Fruit fly (Drosophila melanogaster) whole organism, embryonic: ENCODE data around the gene dod.

Source experiments
- CG10209 ChIP-seq: fragments of 200-800 bp; sonication (Bioruptor generic); optimal IDR thresholded peaks from 3 replicates; lab custom pipeline; 2017; ENCODE audit warnings: missing biosample characterization, mild to moderate bottlenecking, missing genetic modification characterization, missing genetic modification reagents
- CG1024 ChIP-seq: fragments of 200-800 bp; sonication (Bioruptor generic); IDR thresholded peaks from 2 replicates; pipeline ENCODE4 v1.3.6; 2022; ENCODE audit warnings: missing biosample characterization, missing genetic modification characterization
- CG11398 ChIP-seq: fragments of 200-800 bp; sonication (Bioruptor generic); optimal IDR thresholded peaks from 2 replicates; lab custom pipeline; 2016; ENCODE audit warnings: missing biosample characterization, missing genetic modification characterization
- CG12299 ChIP-seq: fragments of 200-800 bp; sonication (Bioruptor generic); optimal IDR thresholded peaks from 2 replicates; lab custom pipeline; 2018; ENCODE audit warnings: missing biosample characterization, mild to moderate bottlenecking, missing genetic modification characterization
- CG13624 ChIP-seq: fragments of 200-800 bp; sonication (Bioruptor generic); optimal IDR thresholded peaks from 2 replicates; lab custom pipeline; 2016; ENCODE audit warnings: missing biosample characterization, missing genetic modification characterization
- CG15514 ChIP-seq: fragments of 200-800 bp; sonication (Bioruptor generic); optimal IDR thresholded peaks from 3 replicates; lab custom pipeline; 2017; ENCODE audit warnings: missing biosample characterization, missing genetic modification characterization, mild to moderate bottlenecking, moderate library complexity, missing genetic modification reagents
- CG15601 ChIP-seq: fragments of 200-800 bp; sonication (Bioruptor generic); optimal IDR thresholded peaks from 3 replicates; lab custom pipeline; 2019; ENCODE audit warnings: missing biosample characterization, mild to moderate bottlenecking, missing genetic modification characterization, moderate library complexity
- CG15696 ChIP-seq: fragments of 200-800 bp; sonication (Bioruptor generic); optimal IDR thresholded peaks from 2 replicates; lab custom pipeline; 2019; ENCODE audit warnings: missing biosample characterization, mild to moderate bottlenecking, missing genetic modification characterization, moderate library complexity
- CG17361 ChIP-seq: fragments of 200-800 bp; sonication (Bioruptor generic); IDR thresholded peaks from 3 replicates; pipeline ENCODE4 v1.3.6; 2022; ENCODE audit warnings: missing biosample characterization, missing genetic modification characterization
- CG1792 ChIP-seq: fragments of 200-800 bp; sonication (Bioruptor generic); optimal IDR thresholded peaks from 2 replicates; lab custom pipeline; 2016; ENCODE audit warnings: missing biosample characterization, missing genetic modification characterization
- CG18011 ChIP-seq: fragments of 200-800 bp; sonication (Bioruptor generic); optimal IDR thresholded peaks from 2 replicates; lab custom pipeline; 2017; ENCODE audit warnings: missing biosample characterization, missing genetic modification characterization, mild to moderate bottlenecking, moderate library complexity, missing genotype
- CG2120 ChIP-seq: fragments of 200-800 bp; sonication (Bioruptor generic); optimal IDR thresholded peaks from 3 replicates; lab custom pipeline; 2016; ENCODE audit warnings: missing biosample characterization, missing genetic modification characterization
- CG2678 ChIP-seq: fragments of 200-800 bp; sonication (Bioruptor generic); optimal IDR thresholded peaks from 3 replicates; lab custom pipeline; 2019; ENCODE audit warnings: missing biosample characterization, mild to moderate bottlenecking, missing genetic modification characterization, moderate library complexity
- CG31224 ChIP-seq: fragments of 200-800 bp; sonication (Bioruptor generic); IDR thresholded peaks from 2 replicates; pipeline ENCODE4 v1.3.6; 2022; ENCODE audit warnings: missing biosample characterization, missing genetic modification characterization
- CG3163 ChIP-seq: fragments of 200-800 bp; sonication (Bioruptor generic); optimal IDR thresholded peaks from 3 replicates; lab custom pipeline; 2016; ENCODE audit warnings: missing biosample characterization, missing genetic modification characterization
- CG34224 ChIP-seq: fragments of 200-800 bp; sonication (Bioruptor generic); IDR thresholded peaks from 3 replicates; pipeline ENCODE4 v1.3.6; 2022; ENCODE audit warnings: missing biosample characterization, missing genetic modification characterization; ENCODE audit not compliant: partially characterized antibody
- CG3726 ChIP-seq: fragments of 200-800 bp; sonication (Bioruptor generic); IDR thresholded peaks from 3 replicates; pipeline ENCODE4, ENCODE4 v1.3.6; 2022; ENCODE audit warnings: missing biosample characterization, missing genetic modification characterization
- CG5953 ChIP-seq: fragments of 200-800 bp; sonication (Bioruptor generic); IDR thresholded peaks from 2 replicates; pipeline ENCODE4 v1.3.6; 2022; ENCODE audit warnings: missing biosample characterization, missing genetic modification characterization
- CG6254 ChIP-seq: fragments of 200-800 bp; sonication (Bioruptor generic); optimal IDR thresholded peaks from 3 replicates; lab custom pipeline; 2017; ENCODE audit warnings: mild to moderate bottlenecking, missing biosample characterization, missing genetic modification reagents, missing genetic modification characterization
- CG6654 ChIP-seq: fragments of 200-800 bp; sonication (Bioruptor generic); optimal IDR thresholded peaks from 2 replicates; lab custom pipeline; 2017; ENCODE audit warnings: missing biosample characterization, mild to moderate bottlenecking, missing genetic modification characterization
- CG7745 ChIP-seq: fragments of 200-800 bp; sonication (Bioruptor generic); optimal IDR thresholded peaks from 2 replicates; lab custom pipeline; 2018; ENCODE audit warnings: missing biosample characterization, mild to moderate bottlenecking, missing genetic modification characterization, moderate library complexity
- CG8388 ChIP-seq: fragments of 200-800 bp; sonication (Bioruptor generic); optimal IDR thresholded peaks from 2 replicates; lab custom pipeline; 2019; ENCODE audit warnings: missing biosample characterization, mild to moderate bottlenecking, missing genetic modification characterization, moderate library complexity
- CG9437 ChIP-seq: fragments of 200-800 bp; sonication (Bioruptor generic); optimal IDR thresholded peaks from 2 replicates; lab custom pipeline; 2018; ENCODE audit warnings: missing biosample characterization, mild to moderate bottlenecking, missing genetic modification characterization
- CkIIα-i1 ChIP-seq: fragments of 200-800 bp; sonication (Bioruptor generic); IDR thresholded peaks from 2 replicates; pipeline ENCODE4 v1.3.6; 2022; ENCODE audit warnings: missing biosample characterization, missing genetic modification characterization
- Dad ChIP-seq: fragments of 200-800 bp; sonication (Bioruptor generic); optimal IDR thresholded peaks from 3 replicates; lab custom pipeline; 2016; ENCODE audit warnings: missing biosample characterization, missing genetic modification characterization
- Dek ChIP-seq: fragments of 200-800 bp; sonication (Bioruptor generic); optimal IDR thresholded peaks from 3 replicates; lab custom pipeline; 2019; ENCODE audit warnings: missing biosample characterization, mild to moderate bottlenecking, missing genetic modification characterization, moderate library complexity
- Dip3 ChIP-seq: fragments of 200-800 bp; sonication (Bioruptor generic); optimal IDR thresholded peaks from 3 replicates; lab custom pipeline; 2016; ENCODE audit warnings: missing biosample characterization, missing genetic modification characterization
- Elba2 ChIP-seq: fragments of 200-800 bp; sonication (Bioruptor generic); optimal IDR thresholded peaks from 3 replicates; lab custom pipeline; 2016; ENCODE audit warnings: missing biosample characterization, missing genetic modification characterization
- H2.0 ChIP-seq: fragments of 200-800 bp; sonication (Bioruptor generic); IDR thresholded peaks from 2 replicates; pipeline ENCODE4 v1.3.6; 2022; ENCODE audit warnings: missing biosample characterization, missing genetic modification characterization
- Mrtf ChIP-seq: fragments of 200-800 bp; sonication (Bioruptor generic); IDR thresholded peaks from 3 replicates; pipeline ENCODE4 v1.3.6; 2022; ENCODE audit warnings: missing biosample characterization, missing genetic modification characterization
- Optix ChIP-seq: fragments of 200-800 bp; sonication (Bioruptor generic); IDR thresholded peaks from 3 replicates; pipeline ENCODE4 v1.3.6; 2022; ENCODE audit warnings: missing biosample characterization, missing genetic modification characterization
- Sox102F ChIP-seq: fragments of 200-800 bp; sonication (Bioruptor generic); optimal IDR thresholded peaks from 2 replicates; lab custom pipeline; 2018; ENCODE audit warnings: missing biosample characterization, mild to moderate bottlenecking, missing genetic modification characterization, moderate library complexity
- TFAM ChIP-seq: fragments of 200-800 bp; sonication (Bioruptor generic); optimal IDR thresholded peaks from 2 replicates; lab custom pipeline; 2017; ENCODE audit warnings: missing biosample characterization, missing genetic modification characterization, inconsistent platforms
- ato ChIP-seq: fragments of 200-800 bp; sonication (Bioruptor generic); IDR thresholded peaks from 2 replicates; pipeline ENCODE4 v1.3.6; 2022; ENCODE audit warnings: missing biosample characterization, missing genetic modification characterization; ENCODE audit not compliant: partially characterized antibody
- bigmax ChIP-seq: fragments of 200-800 bp; sonication (Bioruptor generic); optimal IDR thresholded peaks from 2 replicates; lab custom pipeline; 2018; ENCODE audit warnings: missing biosample characterization, mild to moderate bottlenecking, missing genetic modification characterization
- chm ChIP-seq: fragments of 200-800 bp; sonication (Bioruptor generic); IDR thresholded peaks from 2 replicates; pipeline ENCODE4 v1.3.6; 2022; ENCODE audit warnings: missing biosample characterization, missing genetic modification characterization
- dimm ChIP-seq: fragments of 200-800 bp; sonication (Bioruptor generic); IDR thresholded peaks from 2 replicates; pipeline ENCODE4 v1.3.6; 2022; ENCODE audit warnings: missing biosample characterization, missing genetic modification characterization
- disco-r ChIP-seq: fragments of 200-800 bp; sonication (Bioruptor generic); optimal IDR thresholded peaks from 2 replicates; lab custom pipeline; 2016; ENCODE audit warnings: missing biosample characterization, missing genetic modification characterization
- eve ChIP-seq, 2 experiments: fragments of >200 bp; optimal IDR thresholded peaks; 2 replicates each; lab custom pipeline; 2017; ENCODE audit warnings: missing biosample characterization in 2 of 2, missing genetic modification characterization in 2 of 2
- fd64A ChIP-seq: fragments of 200-800 bp; sonication (Bioruptor generic); optimal IDR thresholded peaks from 3 replicates; lab custom pipeline; 2018; ENCODE audit warnings: missing biosample characterization, mild to moderate bottlenecking, missing genetic modification characterization
- jumu ChIP-seq: fragments of 200-800 bp; sonication (Bioruptor generic); optimal IDR thresholded peaks from 3 replicates; lab custom pipeline; 2016; ENCODE audit warnings: missing biosample characterization, missing genetic modification characterization
- ken ChIP-seq: fragments of 200-800 bp; sonication (Bioruptor generic); IDR thresholded peaks from 3 replicates; pipeline ENCODE4 v1.3.6; 2022; ENCODE audit warnings: missing biosample characterization, missing genetic modification characterization
- lilli ChIP-seq: fragments of 200-800 bp; sonication (Bioruptor generic); optimal IDR thresholded peaks from 3 replicates; lab custom pipeline; 2016; ENCODE audit warnings: missing biosample characterization, missing genetic modification characterization
- nau ChIP-seq: fragments of 200-800 bp; sonication (Bioruptor generic); optimal IDR thresholded peaks from 3 replicates; lab custom pipeline; 2017; ENCODE audit warnings: missing biosample characterization, mild to moderate bottlenecking, missing genetic modification characterization, missing genetic modification reagents
- phol ChIP-seq: fragments of 200-800 bp; sonication (Bioruptor generic); optimal IDR thresholded peaks from 3 replicates; lab custom pipeline; 2018; ENCODE audit warnings: missing biosample characterization, mild to moderate bottlenecking, missing genetic modification characterization, moderate library complexity
- ro ChIP-seq: fragments of 200-800 bp; sonication (Bioruptor generic); IDR thresholded peaks from 2 replicates; pipeline ENCODE4 v1.3.6; 2022; ENCODE audit warnings: missing biosample characterization, missing genetic modification characterization
- tap ChIP-seq: fragments of 200-800 bp; optimal IDR thresholded peaks from 3 replicates; lab custom pipeline; 2019; ENCODE audit warnings: missing biosample characterization, mild to moderate bottlenecking, missing genetic modification characterization, moderate library complexity
- tna ChIP-seq: fragments of 200-800 bp; sonication (Bioruptor generic); IDR thresholded peaks from 2 replicates; pipeline ENCODE4 v1.3.6; 2022; ENCODE audit warnings: missing biosample characterization, missing genetic modification characterization; ENCODE audit not compliant: partially characterized antibody
- trem ChIP-seq: fragments of 200-800 bp; optimal IDR thresholded peaks from 3 replicates; lab custom pipeline; 2019; ENCODE audit warnings: missing biosample characterization, mild to moderate bottlenecking, missing genetic modification characterization, moderate library complexity
- unpg ChIP-seq: fragments of 200-800 bp; sonication (Bioruptor generic); optimal IDR thresholded peaks from 3 replicates; lab custom pipeline; 2018; ENCODE audit warnings: missing biosample characterization, mild to moderate bottlenecking, missing genetic modification characterization, moderate library complexity
- zen2 ChIP-seq: fragments of 200-800 bp; sonication (Bioruptor generic); IDR thresholded peaks from 3 replicates; pipeline ENCODE4 v1.3.6; 2022; ENCODE audit warnings: missing biosample characterization, missing genetic modification characterization; ENCODE audit not compliant: partially characterized antibody

dod gene

DNA sequence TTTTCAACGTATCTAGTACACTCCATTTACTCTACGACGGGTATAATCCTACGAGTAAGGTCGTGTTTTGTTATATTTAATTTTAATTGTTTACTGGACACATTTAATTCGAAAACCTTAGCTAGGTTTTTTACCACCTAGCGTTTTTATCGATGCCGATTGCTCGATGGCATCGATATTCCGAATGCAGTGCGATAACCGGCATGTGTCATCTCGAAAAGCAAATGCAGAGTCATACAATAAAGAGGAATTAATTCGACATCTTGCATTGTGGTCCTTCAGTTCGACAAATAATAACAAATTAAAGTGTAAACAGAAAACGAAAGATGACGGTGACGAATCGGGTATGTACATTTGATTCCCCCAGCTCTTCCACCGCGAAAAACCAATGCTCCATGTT lies 29.3 kb upstream of the dod start, which contains the start of gene Rpt6 (continued):
- TF ChIP-seq eve (GFP tag; optimal IDR thresholded peaks at IDR 0.05; lab: Kevin White, UChicago) (no peak), CG11398 (no peak), fd64A (GFP tag; lab: Kevin White, UChicago) (no peak), tna (GFP tag; lab: Robert Waterston, UW) (peak; percentile 74), phol (peak; percentile 47), dimm (GFP tag; lab: Robert Waterston, UW) (no peak), jumu (no peak), CG2678 (no peak), CG10209 (no peak), H2.0 (GFP tag; lab: Robert Waterston, UW) (no peak), CG8388 (GFP tag; lab: Kevin White, UChicago) (no peak), Dad (GFP tag; lab: Kevin White, UChicago) (no peak), CG3726 (GFP tag; lab: Robert Waterston, UW) (no peak), TFAM (GFP tag; lab: Kevin White, UChicago) (no peak), ato (GFP tag; lab: Robert Waterston, UW) (peak; percentile 56; the same call in 1 of the 2 replicates), bigmax (GFP tag; lab: Kevin White, UChicago) (no peak), Optix (GFP tag; lab: Robert Waterston, UW) (no peak), CG18011 (GFP tag; lab: Kevin White, UChicago) (no peak), Elba2 (no peak), CG2120 (GFP tag; lab: Kevin White, UChicago) (peak; percentile 23), Dek (tag; lab: Kevin White, UChicago) (no peak), unpg (GFP tag; lab: Kevin White, UChicago) (no peak), lilli (GFP tag; lab: Kevin White, UChicago) (peak; percentile 11), Sox102F (GFP tag; lab: Kevin White, UChicago) (no peak), CG5953 (GFP tag; lab: Robert Waterston, UW) (no peak), CG7745 (no peak), CG17361 (no peak), Dip3 (no peak), tap (no peak), CG6254 (GFP tag; lab: Kevin White, UChicago) (no peak), CG15514 (GFP tag; lab: Kevin White, UChicago) (peak; percentile 50), CG6654 (no peak), CG1024 (GFP tag; lab: Robert Waterston, UW) (no peak), zen2 (GFP tag; lab: Robert Waterston, UW) (peak; percentile 66; the same call in 1 of the 3 replicates), CG13624 (GFP tag; lab: Kevin White, UChicago) (peak; percentile 10), Mrtf (GFP tag; lab: Robert Waterston, UW) (no peak), CG3163 (GFP tag; lab: Kevin White, UChicago) (no peak), CG1792 (GFP tag; lab: Kevin White, UChicago) (no peak), CG9437 (GFP tag; lab: Kevin White, UChicago) (no peak), CkIIα-i1 (no peak), nau (GFP tag; lab: Kevin White, UChicago) (no peak), trem (tag; lab: Kevin White, UChicago) (peak; percentile 12), ro (GFP tag; lab: Robert Waterston, UW) (no peak), disco-r (GFP tag; lab: Kevin White, UChicago) (no peak), chm (GFP tag; lab: Robert Waterston, UW) (no peak), ken (GFP tag; lab: Robert Waterston, UW) (no peak), CG15696 (tag; lab: Kevin White, UChicago) (no peak), CG31224 (GFP tag; lab: Robert Waterston, UW) (no peak), CG15601 (tag; lab: Kevin White, UChicago) (no peak), CG12299 (tag; lab: Kevin White, UChicago) (no peak), CG34224 (GFP tag; lab: Robert Waterston, UW) (peak; percentile 60)
